Worm (Caenorhabditis elegans) whole organism, young adult: ENCODE data around the gene Y61A9LA.7.

Experiments used
- B0261.1 ChIP-seq: sonication (generic microtip); optimal IDR thresholded peaks from 2 replicates; lab custom pipeline; 2016; ENCODE audit warnings: mild to moderate bottlenecking, missing genetic modification characterization, moderate library complexity, missing compliant biosample characterization
- F10E7.11 ChIP-seq: sonication (generic microtip); optimal IDR thresholded peaks from 2 replicates; lab custom pipeline; 2017; ENCODE audit warnings: mild to moderate bottlenecking, missing genetic modification characterization, moderate library complexity, missing compliant biosample characterization
- F55B11.4 ChIP-seq: sonication (generic microtip); optimal IDR thresholded peaks from 2 replicates; lab custom pipeline; 2016; ENCODE audit warnings: missing compliant biosample characterization, missing genetic modification characterization, borderline replicate concordance; ENCODE audit not compliant: insufficient read depth
- F57A8.1 ChIP-seq: fragments of 200-800 bp; sonication (Bioruptor generic); optimal IDR thresholded peaks from 2 replicates; lab custom pipeline; 2018; ENCODE audit warnings: mild to moderate bottlenecking, missing genetic modification characterization, moderate library complexity, missing compliant biosample characterization
- K11D2.4 ChIP-seq: fragments of 200-800 bp; sonication (Bioruptor generic); IDR thresholded peaks from 2 replicates; pipeline ENCODE4 v1.3.6; 2022; ENCODE audit warnings: missing genetic modification reagents, missing genetic modification characterization, missing compliant biosample characterization
- T26A5.8 ChIP-seq: sonication (generic microtip); optimal IDR thresholded peaks from 2 replicates; lab custom pipeline; 2016; ENCODE audit warnings: missing genetic modification characterization, missing compliant biosample characterization
- Y67H2A.10 ChIP-seq: fragments of 200-800 bp; sonication (Bioruptor generic); conservative IDR thresholded peaks from 2 replicates; pipeline ENCODE4 v1.3.6; 2022; ENCODE audit warnings: missing genetic modification reagents, missing genetic modification characterization, missing compliant biosample characterization
- ZK185.1 ChIP-seq: sonication (generic microtip); optimal IDR thresholded peaks from 2 replicates; lab custom pipeline; 2016; ENCODE audit warnings: mild to moderate bottlenecking, missing genetic modification characterization, missing compliant biosample characterization; ENCODE audit not compliant: poor library complexity, severe bottlenecking
- akir-1 ChIP-seq: fragments of 200-800 bp; sonication (Bioruptor generic); optimal IDR thresholded peaks from 2 replicates; lab custom pipeline; 2018; ENCODE audit warnings: mild to moderate bottlenecking, missing genetic modification characterization, moderate library complexity, missing compliant biosample characterization
- aptf-3 ChIP-seq: fragments of 200-800 bp; sonication (Bioruptor generic); IDR thresholded peaks from 2 replicates; pipeline ENCODE4 v1.3.6; 2022; ENCODE audit warnings: missing genetic modification characterization, missing compliant biosample characterization
- cebp-1 ChIP-seq, 2 experiments: fragments of 200-800 bp in 1 of 2; sonication (Bioruptor generic) in 1 of 2; sonication (generic microtip) in 1 of 2; IDR thresholded peaks in 1 of 2; optimal IDR thresholded peaks in 1 of 2; 2 replicates each; pipeline versions ENCODE4 v1.3.6 to Lab custom; 2017 to 2022; ENCODE audit warnings: missing compliant biosample characterization in 2 of 2, missing genetic modification characterization in 2 of 2, mild to moderate bottlenecking in 1 of 2, missing genetic modification reagents in 1 of 2, moderate library complexity in 1 of 2
- hsf-1 ChIP-seq: fragments of 200-800 bp; sonication (Bioruptor generic); IDR thresholded peaks from 2 replicates; pipeline ENCODE4 v1.3.6; 2022; ENCODE audit warnings: missing genetic modification reagents, missing genetic modification characterization, missing compliant biosample characterization
- let-526 ChIP-seq: fragments of 200-800 bp; sonication (Bioruptor generic); IDR thresholded peaks from 2 replicates; pipeline ENCODE4 v1.3.6; 2022; ENCODE audit warnings: missing genetic modification reagents, missing genetic modification characterization, missing compliant biosample characterization
- let-607 ChIP-seq, 2 experiments: fragments of 200-800 bp in 1 of 2; sonication (Bioruptor generic) in 1 of 2; sonication (generic microtip) in 1 of 2; optimal IDR thresholded peaks; 2 replicates each; lab custom pipeline; 2016 to 2018; ENCODE audit warnings: mild to moderate bottlenecking in 2 of 2, missing compliant biosample characterization in 2 of 2, missing genetic modification characterization in 2 of 2, moderate library complexity in 2 of 2, missing genotype in 1 of 2
- lin-40 ChIP-seq: sonication (generic microtip); optimal IDR thresholded peaks from 2 replicates; lab custom pipeline; 2016; ENCODE audit warnings: missing genetic modification characterization, mild to moderate bottlenecking, missing compliant biosample characterization, missing genotype, missing genetic modification reagents
- lir-1 ChIP-seq: fragments of 200-800 bp; sonication (Bioruptor generic); conservative IDR thresholded peaks from 2 replicates; pipeline ENCODE4 v1.3.6; 2022; ENCODE audit warnings: missing genetic modification reagents, missing genetic modification characterization, missing compliant biosample characterization
- madf-6 ChIP-seq: fragments of 200-800 bp; sonication (Bioruptor generic); IDR thresholded peaks from 2 replicates; pipeline ENCODE4 v1.3.6; 2022; ENCODE audit warnings: missing genetic modification reagents, missing genetic modification characterization, missing compliant biosample characterization
- mes-4 ChIP-seq: sonication (generic microtip); optimal IDR thresholded peaks from 2 replicates; lab custom pipeline; 2016; ENCODE audit warnings: missing genotype, missing genetic modification characterization, missing compliant biosample characterization
- mxl-1 ChIP-seq: sonication (generic microtip); optimal IDR thresholded peaks from 2 replicates; lab custom pipeline; 2016; ENCODE audit warnings: missing genetic modification characterization, missing compliant biosample characterization
- nhr-120 ChIP-seq: fragments of 200-800 bp; sonication (Bioruptor generic); IDR thresholded peaks from 2 replicates; pipeline ENCODE4 v1.3.6; 2022; ENCODE audit warnings: missing genetic modification characterization, missing compliant biosample characterization
- nhr-179 ChIP-seq: sonication (generic microtip); optimal IDR thresholded peaks from 2 replicates; lab custom pipeline; 2016; ENCODE audit warnings: mild to moderate bottlenecking, missing genetic modification characterization, missing compliant biosample characterization
- nhr-80 ChIP-seq: sonication (generic microtip); optimal IDR thresholded peaks from 2 replicates; lab custom pipeline; 2016; ENCODE audit warnings: missing genetic modification characterization, missing compliant biosample characterization
- nhr-90 ChIP-seq: sonication (generic microtip); optimal IDR thresholded peaks from 2 replicates; lab custom pipeline; 2016; ENCODE audit warnings: missing genotype, mild to moderate bottlenecking, missing genetic modification characterization, missing compliant biosample characterization
- pbrm-1 ChIP-seq: fragments of 200-800 bp; sonication (Bioruptor generic); IDR thresholded peaks from 2 replicates; pipeline ENCODE4 v1.3.6; 2022; ENCODE audit warnings: missing genetic modification reagents, missing genetic modification characterization, missing compliant biosample characterization
- rcor-1 ChIP-seq: fragments of 200-800 bp; sonication (Bioruptor generic); IDR thresholded peaks from 2 replicates; pipeline ENCODE4 v1.3.6; 2022; ENCODE audit warnings: missing genetic modification reagents, missing genetic modification characterization, missing compliant biosample characterization
- snpc-3.4 ChIP-seq: sonication (generic microtip); optimal IDR thresholded peaks from 2 replicates; lab custom pipeline; 2017; ENCODE audit warnings: missing genetic modification characterization, mild to moderate bottlenecking, missing compliant biosample characterization, antibody characterized with exemption, moderate library complexity, missing genotype, missing genetic modification reagents
- somi-1 ChIP-seq: fragments of 200-800 bp; sonication (Bioruptor generic); optimal IDR thresholded peaks from 2 replicates; lab custom pipeline; 2018; ENCODE audit warnings: mild to moderate bottlenecking, missing genetic modification characterization, missing compliant biosample characterization
- sptf-2 ChIP-seq: fragments of 200-800 bp; sonication (Bioruptor generic); optimal IDR thresholded peaks from 2 replicates; lab custom pipeline; 2018; ENCODE audit warnings: mild to moderate bottlenecking, missing genetic modification characterization, missing compliant biosample characterization
- tbp1 ChIP-seq: fragments of 200-800 bp; sonication (Bioruptor generic); optimal IDR thresholded peaks from 2 replicates; lab custom pipeline; 2018; ENCODE audit warnings: mild to moderate bottlenecking, missing genetic modification characterization, missing compliant biosample characterization
- tbx-9 ChIP-seq: sonication (generic microtip); optimal IDR thresholded peaks from 2 replicates; lab custom pipeline; 2016; ENCODE audit warnings: borderline replicate concordance, missing genetic modification characterization, inconsistent platforms, missing compliant biosample characterization
- tlf-1 ChIP-seq: fragments of 200-800 bp; sonication (Bioruptor generic); optimal IDR thresholded peaks from 2 replicates; lab custom pipeline; 2018; ENCODE audit warnings: mild to moderate bottlenecking, missing genetic modification characterization, missing compliant biosample characterization
- unc-62 ChIP-seq: fragments of 150-350 bp; optimal IDR thresholded peaks from 2 replicates; lab custom pipeline; 2014; ENCODE audit warnings: missing biosample characterization, missing genetic modification reagents, missing genetic modification characterization
- xnd-1 ChIP-seq: sonication (generic microtip); optimal IDR thresholded peaks from 2 replicates; lab custom pipeline; 2016; ENCODE audit warnings: missing genotype, missing genetic modification reagents, missing genetic modification characterization, missing compliant biosample characterization
- ztf-18 ChIP-seq: sonication (generic microtip); optimal IDR thresholded peaks from 2 replicates; lab custom pipeline; 2016; ENCODE audit warnings: missing genotype, mild to moderate bottlenecking, missing genetic modification characterization, missing compliant biosample characterization
- ztf-22 ChIP-seq: fragments of 200-800 bp; sonication (Bioruptor generic); optimal IDR thresholded peaks from 2 replicates; lab custom pipeline; 2018; ENCODE audit warnings: mild to moderate bottlenecking, missing genetic modification characterization, moderate library complexity, missing compliant biosample characterization
- ztf-26 ChIP-seq: sonication (generic microtip); optimal IDR thresholded peaks from 2 replicates; lab custom pipeline; 2017; ENCODE audit warnings: missing genetic modification characterization, missing compliant biosample characterization

Y61A9LA.7 gene

DNA sequence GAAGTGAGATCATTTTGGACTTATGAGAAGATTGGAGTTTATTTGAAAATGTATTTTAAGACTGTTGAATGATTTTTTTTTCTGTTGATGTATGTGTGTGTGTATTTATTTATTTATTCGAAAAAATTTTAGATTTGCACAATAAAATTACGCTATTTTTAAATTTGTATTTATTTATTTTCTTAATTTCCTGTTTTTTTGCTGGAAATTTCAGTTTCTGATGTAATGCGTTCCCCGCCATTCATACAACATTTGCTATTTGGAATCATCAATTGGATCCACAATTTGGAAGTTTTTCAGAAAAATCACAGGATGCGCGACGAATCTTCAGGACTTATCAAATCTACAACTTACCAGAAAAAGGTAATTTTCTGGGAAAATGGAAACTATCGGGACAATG lies 25.4 kb upstream of the Y61A9LA.7 start, which contains the start of gene Y61A9LA.1:
Gene Y61A9LA.1 (plus strand): TSS at position 301 of the 400 bp plus-strand sequence.
- TF ChIP-seq cebp-1 (GFP tag; IDR thresholded peaks at IDR 0.05; lab: Robert Waterston, UW) (no peak), cebp-1 (tag; optimal IDR thresholded peaks at IDR 0.05; lab: Kevin White, UChicago) (no peak), ztf-26 (no peak), rcor-1 (GFP tag; lab: Robert Waterston, UW) (no peak), nhr-120 (no peak), tbp1 (GFP tag; lab: Kevin White, UChicago) (no peak), nhr-80 (no peak), mes-4 (no peak), K11D2.4 (no peak), sptf-2 (no peak), somi-1 (GFP tag; lab: Kevin White, UChicago) (no peak)

DNA sequence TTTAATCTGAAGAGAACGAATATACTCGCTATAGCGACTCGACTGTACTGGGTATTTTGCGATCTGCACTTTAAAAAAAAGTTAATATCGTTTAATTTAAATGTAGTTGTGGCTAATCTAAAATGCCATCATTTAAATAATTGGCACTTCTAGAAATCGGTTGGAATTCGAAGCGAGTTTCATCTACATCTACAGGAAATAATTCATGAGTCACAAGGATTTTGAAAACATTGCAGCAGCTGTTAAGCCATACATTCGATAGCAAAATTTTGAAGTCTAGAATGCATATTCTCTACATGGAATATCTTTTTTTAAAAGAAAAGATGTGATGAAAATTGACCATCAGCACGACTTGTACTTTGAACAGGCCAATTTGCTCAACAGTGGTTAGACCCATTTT lies 21.0 kb upstream of the Y61A9LA.7 start:
- TF ChIP-seq aptf-3 (GFP tag; lab: Robert Waterston, UW), result no peak
- no peak for TF ChIP-seq xnd-1 (tag; lab: Kevin White, UChicago)
- no peak for TF ChIP-seq ztf-26
- no peak for TF ChIP-seq lin-40 (tag; lab: Kevin White, UChicago)
- no peak for TF ChIP-seq let-526 (GFP tag; lab: Robert Waterston, UW)
- no peak for TF ChIP-seq akir-1 (GFP tag; lab: Kevin White, UChicago)
- TF ChIP-seq nhr-80, result no peak
- TF ChIP-seq F55B11.4 (tag; lab: Kevin White, UChicago), result no peak
- no peak for TF ChIP-seq hsf-1
- TF ChIP-seq mxl-1 (tag; lab: Kevin White, UChicago), result no peak
- TF ChIP-seq sptf-2, result no peak
- no peak for TF ChIP-seq lir-1 (GFP tag; lab: Robert Waterston, UW)
- TF ChIP-seq nhr-90 (tag; lab: Kevin White, UChicago), result no peak
- TF ChIP-seq F57A8.1 (GFP tag; lab: Kevin White, UChicago), result no peak
- no peak for TF ChIP-seq snpc-3.4
- TF ChIP-seq ZK185.1 (tag; lab: Kevin White, UChicago), result no peak
- TF ChIP-seq Y67H2A.10 (GFP tag; lab: Robert Waterston, UW), result no peak
- TF ChIP-seq T26A5.8 (tag; lab: Kevin White, UChicago), result no peak
- TF ChIP-seq ztf-22 (GFP tag; lab: Kevin White, UChicago), result no peak

DNA sequence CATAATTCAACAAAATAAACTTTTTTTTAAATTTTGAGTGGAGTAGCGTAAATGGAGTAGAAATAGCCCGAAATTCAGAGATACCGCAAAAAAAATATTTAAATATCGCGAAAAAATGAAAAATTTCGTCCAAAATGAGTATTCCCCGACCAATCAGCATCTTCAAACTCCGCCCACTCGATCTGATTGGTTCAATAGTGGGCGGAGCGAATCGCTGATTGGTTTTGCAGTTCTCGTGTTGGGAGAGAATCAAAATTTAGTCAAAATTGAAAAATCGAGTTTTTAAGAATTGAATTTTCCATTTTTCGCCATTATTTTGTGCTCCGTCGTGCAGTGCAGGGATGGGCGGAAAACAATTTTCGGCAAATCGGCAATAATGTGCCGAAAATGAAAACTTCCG lies 15.9 kb upstream of the Y61A9LA.7 start:
- no peak for TF ChIP-seq nhr-179 (tag; lab: Kevin White, UChicago)
- no peak for TF ChIP-seq pbrm-1 (GFP tag; lab: Robert Waterston, UW)
- no peak for TF ChIP-seq F55B11.4 (tag; lab: Kevin White, UChicago)
- no peak for TF ChIP-seq F10E7.11 (tag; lab: Kevin White, UChicago)
- TF ChIP-seq mxl-1 (tag; lab: Kevin White, UChicago), result no peak
- TF ChIP-seq tbx-9 (tag; lab: Kevin White, UChicago), result no peak
- no peak for TF ChIP-seq let-607 (tag; optimal IDR thresholded peaks at IDR 0.05; lab: Kevin White, UChicago)
- no peak for TF ChIP-seq unc-62 (GFP tag; lab: Kevin White, UChicago)
- TF ChIP-seq madf-6, result no peak
- no peak for TF ChIP-seq sptf-2
- TF ChIP-seq tlf-1 (GFP tag; lab: Kevin White, UChicago), result no peak
- TF ChIP-seq B0261.1 (tag; lab: Kevin White, UChicago), result no peak
- no peak for TF ChIP-seq ztf-18 (tag; lab: Kevin White, UChicago)
- no peak for TF ChIP-seq somi-1 (GFP tag; lab: Kevin White, UChicago)
- TF ChIP-seq, all 124 proteins: peak for 0
